Worm (Caenorhabditis elegans): ENCODE measurements around the gene F18H3.1.
A peak's percentile ranks its signal among the peaks of the same experiment; 100 is the strongest.

Gene F18H3.1

ce11 chrX:13518861-13519713 is at the start of gene F18H3.1, which contains the start of gene cdk-4:
TSS of gene F18H3.1 (plus strand) at chrX:13519663.
TSS of gene cdk-4 (minus strand) at chrX:13518911.
- TF ChIP-seq ceh-22 (tag; optimal IDR thresholded peaks at IDR 0.05) = peak; percentile 4
- TF ChIP-seq zip-5 (tag; optimal IDR thresholded peaks at IDR 0.05) = no peak
- TF ChIP-seq madf-2 (tag; optimal IDR thresholded peaks at IDR 0.05) = no peak
- TF ChIP-seq C08G9.2 (tag; optimal IDR thresholded peaks at IDR 0.05) = no peak
- no peak for TF ChIP-seq ceh-48 (tag; optimal IDR thresholded peaks at IDR 0.05)
- no peak for TF ChIP-seq unc-3 (GFP tag; conservative IDR thresholded peaks at IDR 0.05)
- no peak for TF ChIP-seq unc-3 (tag; optimal IDR thresholded peaks at IDR 0.05)
- TF ChIP-seq hlh-6 (tag; optimal IDR thresholded peaks at IDR 0.05) = no peak
- no peak for TF ChIP-seq eyg-1 (tag; optimal IDR thresholded peaks at IDR 0.05)
- peak; percentile 16 for TF ChIP-seq unc-42 (tag; optimal IDR thresholded peaks at IDR 0.05)
- TF ChIP-seq fkh-6 (tag; optimal IDR thresholded peaks at IDR 0.05) = no peak
- TF ChIP-seq ceh-9 (tag; optimal IDR thresholded peaks at IDR 0.05) = no peak
- TF ChIP-seq elt-4 (tag; optimal IDR thresholded peaks at IDR 0.05) = no peak
- TF ChIP-seq ceh-45 (GFP tag; IDR thresholded peaks at IDR 0.05) = no peak
- no peak for TF ChIP-seq tbx-7 (tag; optimal IDR thresholded peaks at IDR 0.05)
- no peak for TF ChIP-seq npax-4 (tag; optimal IDR thresholded peaks at IDR 0.05)
- peak; percentile 41 for TF ChIP-seq nfya-1 (tag; optimal IDR thresholded peaks at IDR 0.05)
- no peak for TF ChIP-seq pat-9 (tag; optimal IDR thresholded peaks at IDR 0.05)
- no peak for TF ChIP-seq mec-3 (tag; optimal IDR thresholded peaks at IDR 0.05; ENCODE audit: borderline replicate concordance)
- no peak for TF ChIP-seq K02D7.2 (tag; optimal IDR thresholded peaks at IDR 0.05)
- peak; percentile 4 for TF ChIP-seq ceh-34 (tag; optimal IDR thresholded peaks at IDR 0.05)
- TF ChIP-seq ceh-30 (tag; optimal IDR thresholded peaks at IDR 0.05) = no peak
- peak; percentile 60 for TF ChIP-seq unc-55 (GFP tag; optimal IDR thresholded peaks at IDR 0.05)
- TF ChIP-seq fkh-10 (GFP tag; optimal IDR thresholded peaks at IDR 0.05) = no peak
- no peak for TF ChIP-seq ceh-19 (GFP tag; optimal IDR thresholded peaks at IDR 0.05)
- no peak for TF ChIP-seq fax-1 (tag; optimal IDR thresholded peaks at IDR 0.05)
- TF ChIP-seq sdc-2 (tag; optimal IDR thresholded peaks at IDR 0.05) = peak; percentile 84
- TF ChIP-seq unc-86 (tag; optimal IDR thresholded peaks at IDR 0.05) = no peak
- peak; percentile 75 for TF ChIP-seq ref-2 (tag; optimal IDR thresholded peaks at IDR 0.05)
- TF ChIP-seq odd-2 (tag; optimal IDR thresholded peaks at IDR 0.05) = no peak
- peak; percentile 73 for TF ChIP-seq tbx-2 (tag; optimal IDR thresholded peaks at IDR 0.05)
- TF ChIP-seq elt-2 (tag; optimal IDR thresholded peaks at IDR 0.05) = peak; percentile 19
- peak; percentile 39 for TF ChIP-seq sox-2 (GFP tag; IDR thresholded peaks at IDR 0.05)
- TF ChIP-seq dmd-4 (tag; optimal IDR thresholded peaks at IDR 0.05; ENCODE audit: borderline replicate concordance) = no peak
- no peak for TF ChIP-seq nhr-232 (tag; optimal IDR thresholded peaks at IDR 0.05)
- no peak for TF ChIP-seq hlh-15 (tag; optimal IDR thresholded peaks at IDR 0.05)
- TF ChIP-seq gmeb-2 (tag; optimal IDR thresholded peaks at IDR 0.05) = no peak
- peak; percentile 23 for TF ChIP-seq hlh-30 (tag; optimal IDR thresholded peaks at IDR 0.05; ENCODE audit: insufficient read depth)
- TF ChIP-seq syd-9 (tag; optimal IDR thresholded peaks at IDR 0.05) = no peak
- no peak for TF ChIP-seq pag-3 (tag; optimal IDR thresholded peaks at IDR 0.05; ENCODE audit: borderline replicate concordance)
- peak; percentile 66 for TF ChIP-seq ceh-31 (tag; optimal IDR thresholded peaks at IDR 0.05)
- no peak for TF ChIP-seq pha-2 (tag; optimal IDR thresholded peaks at IDR 0.05)
- TF ChIP-seq lim-6 (tag; optimal IDR thresholded peaks at IDR 0.05) = no peak

Measured in whole organism, late embryonic.